Worm (Caenorhabditis elegans): ENCODE measurements around the gene sysm-1.

The sysm-1 gene

DNA sequence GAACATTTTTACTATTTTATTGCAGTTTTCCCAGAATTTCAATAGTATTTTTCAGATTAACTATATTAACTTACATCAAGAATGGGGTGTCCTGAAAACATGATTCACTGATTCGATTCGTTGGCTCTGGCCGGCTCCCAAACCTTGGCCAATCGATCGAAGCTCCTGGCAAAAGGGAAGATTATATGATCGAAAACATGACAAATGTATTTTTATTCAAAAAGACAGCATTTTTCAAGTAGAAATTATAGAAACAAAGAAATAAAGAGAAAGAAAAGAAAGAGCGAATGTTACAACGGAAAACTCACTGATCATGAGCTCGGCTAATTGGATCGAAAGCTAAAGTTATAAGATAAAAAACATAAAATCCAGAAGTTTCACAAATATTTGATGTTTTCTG, 12.3 kb downstream of the sysm-1 start, which contains the start of gene T24B8.4:
Gene T24B8.4, minus strand, starts transcription at position 101 of the 400 bp plus-strand sequence.
- TF ChIP-seq ceh-24 (tag; optimal IDR thresholded peaks at IDR 0.05) (no peak), ets-4 (tag; optimal IDR thresholded peaks at IDR 0.05) (no peak), sdc-2 (tag; optimal IDR thresholded peaks at IDR 0.05) (no peak), dve-1 (tag; optimal IDR thresholded peaks at IDR 0.05) (no peak), pat-9 (tag; optimal IDR thresholded peaks at IDR 0.05) (no peak), sox-2 (GFP tag; IDR thresholded peaks at IDR 0.05) (no peak), ceh-48 (tag; optimal IDR thresholded peaks at IDR 0.05) (no peak), ceh-34 (tag; optimal IDR thresholded peaks at IDR 0.05) (no peak), unc-86 (tag; optimal IDR thresholded peaks at IDR 0.05) (no peak), ttx-3 (tag; optimal IDR thresholded peaks at IDR 0.05) (no peak), syd-9 (tag; optimal IDR thresholded peaks at IDR 0.05) (no peak), lin-11 (tag; optimal IDR thresholded peaks at IDR 0.05) (no peak), ceh-30 (tag; optimal IDR thresholded peaks at IDR 0.05) (no peak), pax-1 (tag; optimal IDR thresholded peaks at IDR 0.05) (no peak)

DNA sequence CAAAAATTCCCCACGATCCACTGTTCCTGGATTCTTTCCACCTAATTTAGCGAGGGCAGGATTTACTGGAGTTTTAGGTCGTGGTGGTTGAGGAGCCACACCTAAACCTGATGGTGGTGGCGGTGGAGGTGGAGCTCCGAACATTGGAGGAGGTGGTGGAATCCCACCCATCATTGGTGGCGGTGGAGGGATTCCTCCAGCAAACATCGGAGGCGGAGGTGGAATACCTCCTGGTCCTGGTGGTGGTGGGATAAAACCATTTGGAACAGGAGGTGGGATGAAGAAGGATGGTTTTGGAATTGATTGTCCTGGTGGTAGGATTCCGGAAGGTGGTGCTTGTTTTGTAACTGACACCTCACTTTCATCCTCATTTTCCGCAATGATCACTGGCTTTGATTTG, 13.2 kb downstream of the sysm-1 start:
- TF ChIP-seq nhr-232 (tag; optimal IDR thresholded peaks at IDR 0.05) (no peak), K02D7.2 (tag; optimal IDR thresholded peaks at IDR 0.05) (no peak), nfya-1 (tag; optimal IDR thresholded peaks at IDR 0.05) (no peak), ceh-2 (tag; optimal IDR thresholded peaks at IDR 0.05) (no peak), ahr-1 (tag; optimal IDR thresholded peaks at IDR 0.05) (no peak), lim-6 (tag; optimal IDR thresholded peaks at IDR 0.05) (no peak), tbx-7 (tag; optimal IDR thresholded peaks at IDR 0.05) (no peak), pha-2 (tag; optimal IDR thresholded peaks at IDR 0.05) (no peak), F13H6.1 (tag; optimal IDR thresholded peaks at IDR 0.05) (no peak), pros-1 (tag; optimal IDR thresholded peaks at IDR 0.05) (no peak)

DNA sequence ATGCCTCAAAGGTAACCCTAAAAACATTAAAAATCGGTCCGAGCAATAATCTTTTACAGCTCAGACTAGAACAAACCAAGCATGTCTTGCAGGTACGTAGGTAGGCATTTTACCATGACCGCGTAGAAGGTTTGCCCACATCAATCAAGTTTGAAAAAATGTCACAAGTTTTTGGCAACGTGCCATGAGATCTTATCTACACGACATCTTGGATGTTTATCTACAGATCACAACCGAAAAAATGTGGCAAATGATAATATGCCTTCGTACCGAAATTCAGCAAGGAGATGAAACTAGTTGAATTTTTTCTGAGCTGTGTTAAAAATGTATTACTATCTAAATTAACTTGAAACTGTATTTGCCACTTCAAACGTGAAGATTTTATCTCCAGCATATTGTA, 18.6 kb downstream of the sysm-1 start:
- TF ChIP-seq ceh-18 (tag; optimal IDR thresholded peaks at IDR 0.05) (no peak), ceh-19 (GFP tag; optimal IDR thresholded peaks at IDR 0.05) (no peak), pha-4 (tag; optimal IDR thresholded peaks at IDR 0.05) (no peak), ahr-1 (tag; optimal IDR thresholded peaks at IDR 0.05) (no peak), ceh-6 (GFP tag; optimal IDR thresholded peaks at IDR 0.05) (no peak), hlh-30 (tag; optimal IDR thresholded peaks at IDR 0.05; ENCODE audit: insufficient read depth) (no peak), sox-2 (GFP tag; IDR thresholded peaks at IDR 0.05) (no peak), pros-1 (tag; optimal IDR thresholded peaks at IDR 0.05) (no peak)

- TF ChIP-seq fkh-6 (tag; optimal IDR thresholded peaks at IDR 0.05) (no peak), pax-1 (tag; optimal IDR thresholded peaks at IDR 0.05) (peak; percentile 23), ref-2 (tag; optimal IDR thresholded peaks at IDR 0.05) (peak; percentile 59)
Measured at ce11 chrII:9063350-9063749, 19.6 kb downstream of the sysm-1 start.

ce11 chrII:9062261-9062948, 20.6 kb downstream of the sysm-1 start:
- TF ChIP-seq unc-55 (GFP tag; optimal IDR thresholded peaks at IDR 0.05), result no peak
- TF ChIP-seq che-1 (tag; optimal IDR thresholded peaks at IDR 0.05), result no peak
- no peak for TF ChIP-seq K09A11.1 (tag; optimal IDR thresholded peaks at IDR 0.05; ENCODE audit: insufficient read depth)
- no peak for TF ChIP-seq dve-1 (tag; optimal IDR thresholded peaks at IDR 0.05)
- TF ChIP-seq ceh-9 (tag; optimal IDR thresholded peaks at IDR 0.05), result no peak
- TF ChIP-seq rnt-1 (tag; optimal IDR thresholded peaks at IDR 0.05), result no peak
- no peak for TF ChIP-seq npax-4 (tag; optimal IDR thresholded peaks at IDR 0.05)
